Fruit fly (Drosophila melanogaster) Kc167 (cell line): ENCODE results near the gene Acp76A.

Experiments used
- Myc ChIP-seq: fragments of >200 bp; optimal IDR thresholded peaks from 2 replicates; lab custom pipeline; 2017; ENCODE audit warnings: missing external identifiers
- Sin3A ChIP-seq: fragments of >200 bp; optimal IDR thresholded peaks from 2 replicates; lab custom pipeline; 2018; ENCODE audit warnings: missing external identifiers
- h ChIP-seq: fragments of >200 bp; optimal IDR thresholded peaks from 3 replicates; lab custom pipeline; 2018; ENCODE audit warnings: missing external identifiers
- insv ChIP-seq: fragments of >200 bp; optimal IDR thresholded peaks from 3 replicates; lab custom pipeline; 2018; ENCODE audit warnings: missing external identifiers
- psq ChIP-seq: fragments of >200 bp; optimal IDR thresholded peaks from 2 replicates; lab custom pipeline; 2017; ENCODE audit warnings: missing external identifiers
- ttk ChIP-seq: sonication (Bioruptor generic); optimal IDR thresholded peaks from 2 replicates; lab custom pipeline; 2017; ENCODE audit warnings: missing external identifiers

Acp76A gene

dm6 chr3L:19016133-19016804, 35.6 kb downstream of the Acp76A start:
- no peak for TF ChIP-seq ttk (lab: Kevin White, UChicago)
- no peak for TF ChIP-seq Myc (lab: Kevin White, UChicago)
- no peak for TF ChIP-seq psq (lab: Kevin White, UChicago)
- TF ChIP-seq h (lab: Kevin White, UChicago), result no peak
- TF ChIP-seq Sin3A (lab: Kevin White, UChicago), result no peak
- no peak for TF ChIP-seq insv (lab: Kevin White, UChicago)

- TF ChIP-seq Myc (lab: Kevin White, UChicago) (no peak), Sin3A (lab: Kevin White, UChicago) (no peak), ttk (lab: Kevin White, UChicago) (no peak), psq (lab: Kevin White, UChicago) (no peak), insv (lab: Kevin White, UChicago) (no peak), h (lab: Kevin White, UChicago) (no peak)
These were observed 36.3 kb downstream of the Acp76A start for dm6 chr3L:19015454-19016054.

DNA sequence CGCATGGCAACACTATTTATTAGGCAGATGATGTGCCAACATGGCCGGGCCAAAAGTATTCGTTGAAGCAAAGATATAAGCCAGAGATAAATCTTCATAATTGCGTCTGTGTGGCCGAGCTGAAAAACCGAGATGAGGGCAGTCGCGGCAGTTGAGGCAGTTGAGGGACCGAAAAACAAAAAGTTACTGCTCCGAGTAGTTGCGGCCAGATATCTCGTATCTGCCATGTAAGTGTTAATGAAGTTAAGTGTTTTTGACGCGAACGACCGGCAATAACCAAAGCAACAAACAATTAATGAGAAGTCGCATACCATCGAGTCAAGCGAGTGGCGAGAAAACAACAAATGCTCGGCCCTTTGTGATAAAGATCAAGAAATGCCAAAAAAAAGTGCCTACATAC, 37.0 kb downstream of the Acp76A start:
- TF ChIP-seq ttk (lab: Kevin White, UChicago) (no peak), psq (lab: Kevin White, UChicago) (no peak), Myc (lab: Kevin White, UChicago) (no peak)

DNA sequence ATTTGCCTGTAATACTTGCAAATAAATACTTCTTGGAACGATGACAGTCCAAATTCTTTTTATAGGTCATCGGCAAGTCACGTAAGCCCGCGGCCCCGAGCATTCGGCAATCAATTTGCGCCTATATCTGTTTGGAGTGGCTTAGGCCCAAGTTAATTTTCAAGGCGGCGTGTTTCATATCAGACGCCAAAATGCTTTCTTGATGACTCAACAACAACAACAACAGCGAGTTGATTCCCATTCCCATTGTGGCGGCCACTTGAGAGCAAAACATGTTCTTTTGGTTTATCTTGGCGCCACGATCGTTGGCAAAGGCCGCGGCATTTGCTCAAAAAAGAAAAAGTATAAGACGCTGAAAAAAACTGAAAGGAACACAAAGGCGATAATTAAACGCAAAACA, 37.7 kb downstream of the Acp76A start:
- no peak for TF ChIP-seq ttk (lab: Kevin White, UChicago)
- no peak for TF ChIP-seq Sin3A (lab: Kevin White, UChicago)
- no peak for TF ChIP-seq psq (lab: Kevin White, UChicago)

DNA sequence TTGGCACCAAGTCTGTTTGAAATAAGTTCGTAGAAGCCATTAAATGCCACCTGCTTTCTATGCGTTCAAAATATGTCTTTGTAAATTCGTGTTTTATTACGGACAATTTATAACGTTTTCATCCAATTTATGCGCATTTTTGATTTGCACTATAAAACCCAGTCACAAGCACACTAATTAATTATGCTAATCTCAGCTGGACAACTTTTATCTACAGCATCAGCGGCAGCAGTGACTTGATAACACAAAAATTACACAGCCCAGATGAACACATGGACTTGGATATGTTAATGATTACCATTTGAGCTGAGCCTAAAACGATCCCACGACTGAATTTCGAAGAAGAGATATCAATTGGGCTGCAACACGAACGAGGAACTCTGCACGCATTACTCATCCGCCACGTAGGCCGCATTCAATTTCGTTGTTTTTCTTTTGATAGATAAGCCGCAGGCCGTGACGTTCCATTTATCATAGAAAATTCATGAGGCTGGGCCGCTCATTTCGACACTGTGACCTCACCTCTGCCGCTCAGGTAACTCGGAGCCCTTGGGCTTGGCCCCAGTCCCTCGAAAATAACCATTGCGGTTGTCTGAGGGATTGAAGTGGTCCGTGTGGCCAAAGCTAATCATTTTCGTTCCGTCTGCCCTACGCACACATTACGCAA, 38.6 kb downstream of the Acp76A start:
- TF ChIP-seq h (lab: Kevin White, UChicago) (no peak), ttk (lab: Kevin White, UChicago) (no peak), psq (lab: Kevin White, UChicago) (no peak), Myc (lab: Kevin White, UChicago) (no peak), insv (lab: Kevin White, UChicago) (no peak), Sin3A (lab: Kevin White, UChicago) (no peak)

DNA sequence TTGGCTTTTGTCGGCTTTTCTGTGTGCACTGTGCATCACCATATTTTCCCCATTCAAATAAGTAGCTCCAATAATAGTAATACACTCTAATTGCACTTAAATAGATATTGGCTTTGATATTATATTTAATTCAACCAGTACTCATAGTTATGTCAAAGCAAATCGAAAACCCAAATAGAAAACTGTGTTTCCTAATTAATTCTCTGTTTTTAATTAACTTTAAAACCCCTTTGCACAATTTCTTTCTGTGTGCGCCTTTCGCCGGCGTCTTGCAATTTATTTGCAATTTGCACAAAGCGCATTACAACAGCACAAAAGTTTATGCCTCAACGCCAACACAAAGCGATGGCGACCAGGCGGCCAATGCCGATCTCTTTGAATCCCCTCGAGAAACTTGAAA, 40.7 kb downstream of the Acp76A start:
- TF ChIP-seq Sin3A (lab: Kevin White, UChicago) (no peak), h (lab: Kevin White, UChicago) (no peak), Myc (lab: Kevin White, UChicago) (no peak), psq (lab: Kevin White, UChicago) (no peak), insv (lab: Kevin White, UChicago) (no peak), ttk (lab: Kevin White, UChicago) (no peak)

DNA sequence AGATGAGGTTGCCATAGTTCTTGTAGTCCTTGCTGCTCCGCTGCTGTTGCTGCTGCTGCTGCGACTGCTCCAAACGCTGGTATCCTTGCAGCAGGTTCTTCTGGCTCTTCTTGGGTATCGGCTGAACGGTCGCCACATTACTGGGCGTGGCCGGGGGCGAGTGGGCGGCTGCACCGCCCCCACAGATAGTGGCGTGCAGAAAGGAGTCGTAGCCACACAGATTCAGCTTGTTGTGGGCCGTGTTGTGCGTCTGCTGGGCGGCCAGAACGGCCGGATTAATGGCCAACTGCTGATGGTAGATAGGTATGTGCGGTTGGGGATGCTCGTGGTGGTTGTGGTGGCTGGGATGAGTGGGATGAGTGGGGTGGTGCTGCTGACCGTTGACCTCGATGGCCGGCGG, 46.4 kb downstream of the Acp76A start:
- TF ChIP-seq Sin3A (lab: Kevin White, UChicago) (no peak), Myc (lab: Kevin White, UChicago) (no peak), ttk (lab: Kevin White, UChicago) (no peak), psq (lab: Kevin White, UChicago) (no peak), h (lab: Kevin White, UChicago) (no peak), insv (lab: Kevin White, UChicago) (no peak)

DNA sequence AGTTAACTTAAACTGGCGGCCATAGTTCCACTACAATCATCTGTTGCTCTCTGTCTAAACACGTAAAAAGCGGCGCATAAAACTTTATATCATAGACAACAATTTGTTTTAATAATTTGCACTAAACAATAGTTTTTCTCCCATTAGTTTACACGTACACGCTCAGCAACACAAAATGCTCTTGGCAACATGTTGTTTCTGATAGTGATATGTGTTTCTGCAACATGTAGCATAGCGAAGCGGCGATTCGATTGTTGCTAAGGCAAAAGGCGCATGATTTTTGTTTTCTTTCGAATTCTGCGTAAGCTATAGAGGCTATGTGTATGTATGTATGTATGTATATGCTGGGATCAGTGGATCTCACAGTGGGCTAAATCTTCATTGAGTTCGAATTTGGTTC, 47.7 kb downstream of the Acp76A start:
- TF ChIP-seq insv (lab: Kevin White, UChicago), result no peak
- no peak for TF ChIP-seq h (lab: Kevin White, UChicago)
- TF ChIP-seq psq (lab: Kevin White, UChicago), result no peak
- no peak for TF ChIP-seq Sin3A (lab: Kevin White, UChicago)
- TF ChIP-seq ttk (lab: Kevin White, UChicago), result no peak

DNA sequence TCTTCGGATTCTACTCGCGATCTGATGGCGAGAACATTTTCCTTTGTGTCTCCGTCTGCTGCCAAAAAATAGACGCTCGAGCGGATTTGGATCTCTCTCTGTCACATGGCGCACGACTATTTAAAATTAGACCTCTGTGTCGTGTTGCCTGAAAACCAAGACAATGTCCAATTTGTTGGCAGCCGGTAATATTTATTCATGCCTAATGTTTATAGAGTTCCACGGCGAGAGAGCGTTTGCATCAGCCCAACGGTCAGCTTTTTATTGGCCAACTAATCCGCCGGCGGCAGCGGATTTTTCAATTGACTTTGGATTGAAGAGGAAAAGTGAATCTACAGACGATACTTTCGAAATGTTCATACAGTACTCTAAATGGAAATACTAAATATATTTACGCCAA, 48.6 kb downstream of the Acp76A start, which contains the start of gene SmydA-2:
Gene SmydA-2, minus strand, starts transcription at position 33 of the 400 bp plus-strand sequence.
- TF ChIP-seq Myc (lab: Kevin White, UChicago) (no peak), Sin3A (lab: Kevin White, UChicago) (no peak), h (lab: Kevin White, UChicago) (no peak), insv (lab: Kevin White, UChicago) (no peak), psq (lab: Kevin White, UChicago) (no peak), ttk (lab: Kevin White, UChicago) (no peak)
